ENCODE assay signal across 3 worm cellular contexts in the genomic region with DNA sequence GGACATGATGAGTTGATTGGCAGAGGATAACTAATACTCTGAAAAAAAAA.
TF ChIP-seq lines count a peak whose summit lies in the region.

A gene (minus strand): TSS at position 38 of the 50 bp plus-strand sequence.

TF ChIP-seq in whole organism, L2 larva, 48 proteins besides CTCF, POLR2A, EP300 and RAD21:
- TF ChIP-seq mdl-1 (tag; optimal IDR thresholded peaks at IDR 0.05; lab: Kevin White, UChicago) (no peak), nhr-237 (tag; optimal IDR thresholded peaks at IDR 0.05; lab: Kevin White, UChicago) (no peak), F13H6.1 (tag; optimal IDR thresholded peaks at IDR 0.05; lab: Kevin White, UChicago) (no peak), ama-1 (optimal IDR thresholded peaks at IDR 0.05; lab: Kevin White, UChicago) (peak; percentile 61)

TF ChIP-seq in whole organism, L4 larva, 104 proteins besides CTCF, POLR2A, EP300 and RAD21:
- TF ChIP-seq sdz-12 (GFP tag; optimal IDR thresholded peaks at IDR 0.05; lab: Kevin White, UChicago): no peak
- TF ChIP-seq zfp-3 (GFP tag; conservative IDR thresholded peaks at IDR 0.05; lab: Robert Waterston, UW): peak; percentile 9; the same call in 1 of the 2 replicates
TF ChIP-seq in whole organism, L4 larva: peak in this region for 1.

TF ChIP-seq in whole organism, young adult, 124 proteins besides CTCF, POLR2A, EP300 and RAD21:
- 0 out of 2 replicates have a peak, but pooled peaks have one; percentile 3 for TF ChIP-seq mcd-1 (GFP tag; IDR thresholded peaks at IDR 0.05; lab: Robert Waterston, UW)
- TF ChIP-seq nhr-27 (tag; optimal IDR thresholded peaks at IDR 0.05; lab: Kevin White, UChicago): no peak
